Fruit fly (Drosophila melanogaster) whole organism, embryonic: ENCODE results near the gene CrebB.

ENCODE experiments used
- B-H1 ChIP-seq: fragments of 200-800 bp; sonication (Bioruptor generic); IDR thresholded peaks from 3 replicates; pipeline ENCODE4 v1.3.6; 2022; ENCODE audit warnings: missing biosample characterization, missing genetic modification characterization
- B-H2 ChIP-seq: fragments of 200-800 bp; sonication (Bioruptor generic); optimal IDR thresholded peaks from 2 replicates; lab custom pipeline; 2018; ENCODE audit warnings: missing biosample characterization, mild to moderate bottlenecking, missing genetic modification characterization
- CG11085 ChIP-seq: fragments of 200-800 bp; sonication (Bioruptor generic); IDR thresholded peaks from 2 replicates; pipeline ENCODE4 v1.3.6; 2022; ENCODE audit warnings: missing biosample characterization, missing genetic modification characterization
- CG13894 ChIP-seq: fragments of 200-800 bp; sonication (Bioruptor generic); optimal IDR thresholded peaks from 3 replicates; lab custom pipeline; 2018; ENCODE audit warnings: missing biosample characterization, mild to moderate bottlenecking, missing genetic modification characterization, moderate library complexity
- CG14050 ChIP-seq: fragments of 200-800 bp; sonication (Bioruptor generic); IDR thresholded peaks from 3 replicates; pipeline ENCODE4 v1.3.6; 2022; ENCODE audit warnings: missing biosample characterization, missing genetic modification characterization
- CG14860 ChIP-seq: fragments of 200-800 bp; sonication (Bioruptor generic); IDR thresholded peaks from 3 replicates; pipeline ENCODE4 v1.3.6; 2022; ENCODE audit warnings: missing biosample characterization, missing genetic modification characterization; ENCODE audit not compliant: partially characterized antibody
- CG15011 ChIP-seq: fragments of 200-800 bp; sonication (Bioruptor generic); optimal IDR thresholded peaks from 3 replicates; lab custom pipeline; 2018; ENCODE audit warnings: missing biosample characterization, mild to moderate bottlenecking, missing genetic modification characterization
- CG15696 ChIP-seq: fragments of 200-800 bp; sonication (Bioruptor generic); optimal IDR thresholded peaks from 2 replicates; lab custom pipeline; 2019; ENCODE audit warnings: missing biosample characterization, mild to moderate bottlenecking, missing genetic modification characterization, moderate library complexity
- CG1792 ChIP-seq: fragments of 200-800 bp; sonication (Bioruptor generic); optimal IDR thresholded peaks from 2 replicates; lab custom pipeline; 2016; ENCODE audit warnings: missing biosample characterization, missing genetic modification characterization
- CG18599 ChIP-seq: fragments of 200-800 bp; sonication (Bioruptor generic); optimal IDR thresholded peaks from 3 replicates; lab custom pipeline; 2017; ENCODE audit warnings: missing biosample characterization, missing genetic modification characterization, mild to moderate bottlenecking, moderate library complexity, missing genetic modification reagents
- CG2875 ChIP-seq: fragments of 200-800 bp; sonication (Bioruptor generic); optimal IDR thresholded peaks from 2 replicates; lab custom pipeline; 2017; ENCODE audit warnings: missing biosample characterization, mild to moderate bottlenecking, missing genetic modification characterization, missing genetic modification reagents
- CG3065 ChIP-seq: fragments of 200-800 bp; sonication (Bioruptor generic); optimal IDR thresholded peaks from 2 replicates; lab custom pipeline; 2016; ENCODE audit warnings: missing biosample characterization, missing genetic modification characterization
- CG3281 ChIP-seq: fragments of 200-800 bp; sonication (Bioruptor generic); optimal IDR thresholded peaks from 3 replicates; lab custom pipeline; 2017; ENCODE audit warnings: missing biosample characterization, mild to moderate bottlenecking, missing genetic modification characterization
- CG33213 ChIP-seq: fragments of 200-800 bp; sonication (Bioruptor generic); optimal IDR thresholded peaks from 3 replicates; lab custom pipeline; 2016; ENCODE audit warnings: missing biosample characterization, missing genetic modification characterization
- CG3995 ChIP-seq: fragments of 200-800 bp; sonication (Bioruptor generic); optimal IDR thresholded peaks from 3 replicates; lab custom pipeline; 2016; ENCODE audit warnings: missing biosample characterization, missing genetic modification characterization
- CG4328 ChIP-seq: fragments of 200-800 bp; sonication (Bioruptor generic); optimal IDR thresholded peaks from 3 replicates; lab custom pipeline; 2017; ENCODE audit warnings: missing biosample characterization, missing genetic modification reagents, missing genetic modification characterization
- CG4404 ChIP-seq: fragments of 200-800 bp; sonication (Bioruptor generic); IDR thresholded peaks from 2 replicates; pipeline ENCODE4 v1.3.6; 2022; ENCODE audit warnings: missing biosample characterization, missing genetic modification characterization
- CG6175 ChIP-seq: fragments of 200-800 bp; sonication (Bioruptor generic); IDR thresholded peaks from 3 replicates; pipeline ENCODE4 v1.3.6; 2022; ENCODE audit warnings: missing biosample characterization, missing genetic modification characterization
- CG7271 ChIP-seq: fragments of 200-800 bp; sonication (Bioruptor generic); optimal IDR thresholded peaks from 2 replicates; lab custom pipeline; 2018; ENCODE audit warnings: missing biosample characterization, mild to moderate bottlenecking, missing genetic modification characterization, moderate library complexity
- CG7786 ChIP-seq: fragments of 200-800 bp; sonication (Bioruptor generic); optimal IDR thresholded peaks from 2 replicates; lab custom pipeline; 2016; ENCODE audit warnings: missing biosample characterization, missing genetic modification characterization
- CG8359 ChIP-seq: fragments of 200-800 bp; sonication (Bioruptor generic); optimal IDR thresholded peaks from 2 replicates; lab custom pipeline; 2017; ENCODE audit warnings: missing biosample characterization, mild to moderate bottlenecking, missing genetic modification characterization, borderline replicate concordance
- CG9876 ChIP-seq: fragments of 200-800 bp; sonication (Bioruptor generic); optimal IDR thresholded peaks from 2 replicates; lab custom pipeline; 2016; ENCODE audit warnings: missing biosample characterization, missing genetic modification characterization
- Camta ChIP-seq: fragments of 200-800 bp; sonication (Bioruptor generic); optimal IDR thresholded peaks from 2 replicates; lab custom pipeline; 2016; ENCODE audit warnings: missing biosample characterization, missing genetic modification characterization
- D19B ChIP-seq: fragments of 200-800 bp; sonication (Bioruptor generic); optimal IDR thresholded peaks from 2 replicates; lab custom pipeline; 2017; ENCODE audit warnings: missing biosample characterization, mild to moderate bottlenecking, missing genetic modification characterization
- HLH54F ChIP-seq: fragments of 200-800 bp; sonication (Bioruptor generic); optimal IDR thresholded peaks from 3 replicates; lab custom pipeline; 2016; ENCODE audit warnings: missing biosample characterization, missing genetic modification characterization
- Hr3 ChIP-seq: fragments of 200-800 bp; sonication (Bioruptor generic); optimal IDR thresholded peaks from 3 replicates; lab custom pipeline; 2016; ENCODE audit warnings: missing biosample characterization, missing genetic modification characterization
- MBD-R2 ChIP-seq: fragments of 200-800 bp; sonication (Bioruptor generic); IDR thresholded peaks from 2 replicates; pipeline ENCODE4 v1.3.6; 2022; ENCODE audit warnings: missing biosample characterization, missing genetic modification characterization
- Scr ChIP-seq: fragments of 200-800 bp; sonication (Bioruptor generic); IDR thresholded peaks from 2 replicates; pipeline ENCODE4 v1.3.6; 2022; ENCODE audit warnings: missing biosample characterization, missing genetic modification characterization; ENCODE audit not compliant: partially characterized antibody
- ab ChIP-seq: fragments of 200-800 bp; sonication (Bioruptor generic); optimal IDR thresholded peaks from 2 replicates; lab custom pipeline; 2016; ENCODE audit warnings: missing biosample characterization, missing genetic modification characterization
- bigmax ChIP-seq: fragments of 200-800 bp; sonication (Bioruptor generic); optimal IDR thresholded peaks from 2 replicates; lab custom pipeline; 2018; ENCODE audit warnings: missing biosample characterization, mild to moderate bottlenecking, missing genetic modification characterization
- chinmo ChIP-seq: fragments of 200-800 bp; sonication (Bioruptor generic); IDR thresholded peaks from 4 replicates; pipeline ENCODE4 v1.3.6; 2022; ENCODE audit warnings: missing biosample characterization, missing genetic modification characterization; ENCODE audit not compliant: partially characterized antibody
- croc ChIP-seq: fragments of 200-800 bp; sonication (Bioruptor generic); conservative IDR thresholded peaks from 3 replicates; pipeline ENCODE4 v1.3.6; 2022; ENCODE audit warnings: missing biosample characterization, missing genetic modification characterization
- cwo ChIP-seq: fragments of 200-800 bp; sonication (Bioruptor generic); optimal IDR thresholded peaks from 3 replicates; lab custom pipeline; 2017; ENCODE audit warnings: missing biosample characterization, missing genetic modification characterization, mild to moderate bottlenecking, moderate library complexity, missing genetic modification reagents
- fru ChIP-seq: fragments of >200 bp; optimal IDR thresholded peaks from 2 replicates; lab custom pipeline; 2017
- gce ChIP-seq: fragments of 200-800 bp; sonication (Bioruptor generic); IDR thresholded peaks from 3 replicates; pipeline ENCODE4 v1.3.6; 2022; ENCODE audit warnings: missing biosample characterization, missing genetic modification characterization
- gcm ChIP-seq: fragments of 200-800 bp; sonication (Bioruptor generic); optimal IDR thresholded peaks from 2 replicates; lab custom pipeline; 2019; ENCODE audit warnings: missing biosample characterization, mild to moderate bottlenecking, missing genetic modification characterization, moderate library complexity
- gro ChIP-seq: fragments of 200-800 bp; sonication (Bioruptor generic); optimal IDR thresholded peaks from 2 replicates; lab custom pipeline; 2016; ENCODE audit warnings: missing biosample characterization, missing genetic modification characterization
- h ChIP-seq: fragments of >200 bp; optimal IDR thresholded peaks from 2 replicates; lab custom pipeline; 2017
- lov ChIP-seq, 2 experiments: fragments of 200-800 bp in 1 of 2; fragments of >200 bp in 1 of 2; sonication (Bioruptor generic) in 1 of 2; IDR thresholded peaks in 1 of 2; optimal IDR thresholded peaks in 1 of 2; 2 replicates in 1 of 2; 3 replicates in 1 of 2; pipeline versions ENCODE4 v1.3.6 to Lab custom; 2017 to 2022; ENCODE audit warnings: missing biosample characterization in 1 of 2, missing genetic modification characterization in 1 of 2
- luna ChIP-seq: fragments of 200-800 bp; sonication (Bioruptor generic); optimal IDR thresholded peaks from 2 replicates; lab custom pipeline; 2016; ENCODE audit warnings: missing biosample characterization, missing genetic modification characterization
- maf-S ChIP-seq: fragments of 200-800 bp; sonication (Bioruptor generic); optimal IDR thresholded peaks from 2 replicates; lab custom pipeline; 2016; ENCODE audit warnings: missing biosample characterization, missing genetic modification characterization
- p53 ChIP-seq: fragments of 200-800 bp; sonication (Bioruptor generic); optimal IDR thresholded peaks from 2 replicates; lab custom pipeline; 2016; ENCODE audit warnings: missing biosample characterization, missing genetic modification characterization
- pfk ChIP-seq: fragments of 200-800 bp; sonication (Bioruptor generic); optimal IDR thresholded peaks from 2 replicates; lab custom pipeline; 2018; ENCODE audit warnings: missing biosample characterization, mild to moderate bottlenecking, missing genetic modification characterization, moderate library complexity
- sens-2 ChIP-seq: fragments of 200-800 bp; sonication (Bioruptor generic); IDR thresholded peaks from 2 replicates; pipeline ENCODE4 v1.3.6; 2022; ENCODE audit warnings: missing biosample characterization, missing genetic modification characterization
- shn ChIP-seq: fragments of 200-800 bp; sonication (Bioruptor generic); optimal IDR thresholded peaks from 3 replicates; lab custom pipeline; 2016; ENCODE audit warnings: missing biosample characterization, missing genetic modification characterization
- sug ChIP-seq: fragments of 200-800 bp; optimal IDR thresholded peaks from 2 replicates; lab custom pipeline; 2019; ENCODE audit warnings: missing biosample characterization, mild to moderate bottlenecking, missing genetic modification characterization, moderate library complexity
- tap ChIP-seq: fragments of 200-800 bp; optimal IDR thresholded peaks from 3 replicates; lab custom pipeline; 2019; ENCODE audit warnings: missing biosample characterization, mild to moderate bottlenecking, missing genetic modification characterization, moderate library complexity
- tin ChIP-seq: fragments of 200-800 bp; sonication (Bioruptor generic); optimal IDR thresholded peaks from 3 replicates; lab custom pipeline; 2016; ENCODE audit warnings: missing biosample characterization, missing genetic modification characterization
- tna ChIP-seq: fragments of 200-800 bp; sonication (Bioruptor generic); IDR thresholded peaks from 2 replicates; pipeline ENCODE4 v1.3.6; 2022; ENCODE audit warnings: missing biosample characterization, missing genetic modification characterization; ENCODE audit not compliant: partially characterized antibody
- toy ChIP-seq: fragments of 200-800 bp; sonication (Bioruptor generic); IDR thresholded peaks from 2 replicates; pipeline ENCODE4 v1.3.6; 2022; ENCODE audit warnings: missing biosample characterization, missing genetic modification characterization
- wdn ChIP-seq: fragments of 200-800 bp; sonication (Bioruptor generic); IDR thresholded peaks from 2 replicates; pipeline ENCODE4 v1.3.6; 2022; ENCODE audit warnings: missing biosample characterization, missing genetic modification characterization
- zen2 ChIP-seq: fragments of 200-800 bp; sonication (Bioruptor generic); IDR thresholded peaks from 3 replicates; pipeline ENCODE4 v1.3.6; 2022; ENCODE audit warnings: missing biosample characterization, missing genetic modification characterization; ENCODE audit not compliant: partially characterized antibody

Gene CrebB

dm6 chrX:18409938-18410337 is 43.8 kb downstream of the CrebB start, which contains the start of gene Nt5b (continued):
- TF ChIP-seq gcm: no peak
- TF ChIP-seq CG4404 (GFP tag; lab: Robert Waterston, UW): no peak
- TF ChIP-seq Scr: peak; percentile 36; the same call in 1 of the 2 replicates
- TF ChIP-seq croc (GFP tag; lab: Robert Waterston, UW): no peak
- no peak for TF ChIP-seq cwo
- TF ChIP-seq CG7271: no peak
- no peak for TF ChIP-seq sens-2 (GFP tag; lab: Robert Waterston, UW)
- TF ChIP-seq CG3995 (GFP tag; lab: Kevin White, UChicago): no peak
- no peak for TF ChIP-seq shn (GFP tag; lab: Kevin White, UChicago)
- TF ChIP-seq chinmo (GFP tag; lab: Robert Waterston, UW): no peak
- no peak for TF ChIP-seq CG6175 (GFP tag; lab: Robert Waterston, UW)
- TF ChIP-seq ab (GFP tag; lab: Kevin White, UChicago): no peak
- no peak for TF ChIP-seq h (lab: Kevin White, UChicago)
- no peak for TF ChIP-seq toy (GFP tag; lab: Robert Waterston, UW)
- TF ChIP-seq tin: no peak
- TF ChIP-seq CG4328: no peak
- TF ChIP-seq CG15696 (tag; lab: Kevin White, UChicago): no peak
- TF ChIP-seq CG8359 (GFP tag; lab: Kevin White, UChicago): no peak
- no peak for TF ChIP-seq CG18599 (GFP tag; lab: Kevin White, UChicago)
- no peak for TF ChIP-seq B-H1 (GFP tag; lab: Robert Waterston, UW)
- TF ChIP-seq gce (GFP tag; lab: Robert Waterston, UW): no peak
- TF ChIP-seq CG13894 (tag; lab: Kevin White, UChicago): no peak
- 0 out of 3 replicates have a peak, but pooled peaks have one; percentile 24 for TF ChIP-seq zen2 (GFP tag; lab: Robert Waterston, UW)
- TF ChIP-seq tna: peak; percentile 23; the same call in 1 of the 2 replicates
- no peak for TF ChIP-seq CG2875
- no peak for TF ChIP-seq CG3065
- TF ChIP-seq MBD-R2 (GFP tag; lab: Robert Waterston, UW): no peak
- TF ChIP-seq wdn (GFP tag; lab: Robert Waterston, UW): no peak
- no peak for TF ChIP-seq CG1792 (GFP tag; lab: Kevin White, UChicago)
- TF ChIP-seq CG7786 (GFP tag; lab: Kevin White, UChicago): no peak
- no peak for TF ChIP-seq CG3281 (GFP tag; lab: Kevin White, UChicago)
- no peak for TF ChIP-seq CG9876 (GFP tag; lab: Kevin White, UChicago)
- no peak for TF ChIP-seq pfk
- no peak for TF ChIP-seq lov (optimal IDR thresholded peaks at IDR 0.05; lab: Kevin White, UChicago)
- no peak for TF ChIP-seq lov (GFP tag; IDR thresholded peaks at IDR 0.05; lab: Robert Waterston, UW)
- TF ChIP-seq tap: no peak
- no peak for TF ChIP-seq fru
- TF ChIP-seq CG15011 (GFP tag; lab: Kevin White, UChicago): no peak
- no peak for TF ChIP-seq CG33213 (GFP tag; lab: Kevin White, UChicago)
- TF ChIP-seq p53 (GFP tag; lab: Kevin White, UChicago): no peak
- no peak for TF ChIP-seq CG11085 (GFP tag; lab: Robert Waterston, UW)
- no peak for TF ChIP-seq CG14050 (GFP tag; lab: Robert Waterston, UW)
- no peak for TF ChIP-seq Camta (GFP tag; lab: Kevin White, UChicago)
- TF ChIP-seq Hr3: no peak
- no peak for TF ChIP-seq luna
- no peak for TF ChIP-seq D19B
- no peak for TF ChIP-seq CG14860
- TF ChIP-seq sug (tag; lab: Kevin White, UChicago): no peak
- TF ChIP-seq bigmax (GFP tag; lab: Kevin White, UChicago): no peak
- no peak for TF ChIP-seq maf-S
- TF ChIP-seq gro (GFP tag; lab: Kevin White, UChicago): no peak
- no peak for TF ChIP-seq B-H2 (GFP tag; lab: Kevin White, UChicago)
- TF ChIP-seq HLH54F: no peak
